Worm (Caenorhabditis elegans) whole organism, late embryonic: ENCODE measurements around the gene F08F8.6.

ENCODE experiments used
- F13H6.1 ChIP-seq: sonication (generic microtip); optimal IDR thresholded peaks from 2 replicates; lab custom pipeline; 2016; ENCODE audit warnings: missing genetic modification characterization, missing compliant biosample characterization
- ahr-1 ChIP-seq: sonication (generic microtip); optimal IDR thresholded peaks from 2 replicates; lab custom pipeline; 2016; ENCODE audit warnings: missing genetic modification characterization, missing compliant biosample characterization
- ama-1 ChIP-seq: fragments of 150-350 bp; optimal IDR thresholded peaks from 2 replicates; lab custom pipeline; 2014
- ceh-14 ChIP-seq: sonication (generic microtip); optimal IDR thresholded peaks from 2 replicates; lab custom pipeline; 2016; ENCODE audit warnings: missing genotype, missing genetic modification characterization, missing compliant biosample characterization
- ceh-18 ChIP-seq: sonication (generic microtip); optimal IDR thresholded peaks from 2 replicates; lab custom pipeline; 2016; ENCODE audit warnings: missing genetic modification characterization, missing compliant biosample characterization
- ceh-2 ChIP-seq: sonication (generic microtip); optimal IDR thresholded peaks from 2 replicates; lab custom pipeline; 2016; ENCODE audit warnings: missing genotype, missing genetic modification characterization, missing compliant biosample characterization
- ceh-30 ChIP-seq: fragments of 150-350 bp; optimal IDR thresholded peaks from 2 replicates; lab custom pipeline; 2014; ENCODE audit warnings: missing biosample characterization, missing genetic modification characterization
- ceh-31 ChIP-seq: sonication (generic microtip); optimal IDR thresholded peaks from 2 replicates; lab custom pipeline; 2016; ENCODE audit warnings: missing genetic modification characterization, missing compliant biosample characterization
- ceh-9 ChIP-seq: sonication (generic microtip); optimal IDR thresholded peaks from 2 replicates; lab custom pipeline; 2016; ENCODE audit warnings: mild to moderate bottlenecking, missing genetic modification characterization, inconsistent platforms, missing compliant biosample characterization
- elt-2 ChIP-seq: sonication (generic microtip); optimal IDR thresholded peaks from 2 replicates; lab custom pipeline; 2016; ENCODE audit warnings: missing genetic modification reagents, missing genetic modification characterization, missing compliant biosample characterization
- elt-4 ChIP-seq: sonication (generic microtip); optimal IDR thresholded peaks from 2 replicates; lab custom pipeline; 2016; ENCODE audit warnings: missing genetic modification characterization, missing compliant biosample characterization
- ets-4 ChIP-seq: sonication (generic microtip); optimal IDR thresholded peaks from 2 replicates; lab custom pipeline; 2016; ENCODE audit warnings: missing genetic modification characterization, missing compliant biosample characterization
- eyg-1 ChIP-seq: sonication (generic microtip); optimal IDR thresholded peaks from 2 replicates; lab custom pipeline; 2016; ENCODE audit warnings: missing genotype, missing genetic modification characterization, missing compliant biosample characterization
- lin-11 ChIP-seq: fragments of 200-800 bp; sonication (Bioruptor generic); optimal IDR thresholded peaks from 2 replicates; lab custom pipeline; 2018; ENCODE audit warnings: mild to moderate bottlenecking, missing genetic modification characterization, missing compliant biosample characterization
- nfya-1 ChIP-seq: sonication (generic microtip); optimal IDR thresholded peaks from 2 replicates; lab custom pipeline; 2017; ENCODE audit warnings: missing genetic modification characterization, mild to moderate bottlenecking, missing compliant biosample characterization, antibody characterized with exemption, moderate library complexity
- npax-4 ChIP-seq: sonication (generic microtip); optimal IDR thresholded peaks from 2 replicates; lab custom pipeline; 2016; ENCODE audit warnings: missing genetic modification characterization, missing compliant biosample characterization
- odd-2 ChIP-seq: sonication (generic microtip); optimal IDR thresholded peaks from 2 replicates; lab custom pipeline; 2017; ENCODE audit warnings: antibody characterized with exemption, mild to moderate bottlenecking, missing genetic modification characterization, missing compliant biosample characterization
- pag-3 ChIP-seq: sonication (generic microtip); optimal IDR thresholded peaks from 2 replicates; lab custom pipeline; 2016; ENCODE audit warnings: missing compliant biosample characterization, missing genetic modification characterization, borderline replicate concordance
- pat-9 ChIP-seq: fragments of 200-800 bp; sonication (Bioruptor generic); optimal IDR thresholded peaks from 2 replicates; lab custom pipeline; 2018; ENCODE audit warnings: mild to moderate bottlenecking, missing genetic modification characterization, moderate library complexity, missing compliant biosample characterization
- pha-2 ChIP-seq: sonication (generic microtip); optimal IDR thresholded peaks from 2 replicates; lab custom pipeline; 2017; ENCODE audit warnings: mild to moderate bottlenecking, missing genetic modification characterization, missing compliant biosample characterization
- pha-4 ChIP-seq: fragments of 150-350 bp; optimal IDR thresholded peaks from 2 replicates; lab custom pipeline; 2018; ENCODE audit warnings: missing biosample characterization, missing genetic modification reagents, missing genetic modification characterization
- pqm-1 ChIP-seq: sonication (generic microtip); optimal IDR thresholded peaks from 2 replicates; lab custom pipeline; 2016; ENCODE audit warnings: missing genetic modification characterization, missing compliant biosample characterization
- pros-1 ChIP-seq: fragments of 150-350 bp; optimal IDR thresholded peaks from 2 replicates; lab custom pipeline; 2014; ENCODE audit warnings: missing biosample characterization, missing genetic modification reagents, missing genetic modification characterization
- ref-2 ChIP-seq: sonication (generic microtip); optimal IDR thresholded peaks from 2 replicates; lab custom pipeline; 2016; ENCODE audit warnings: missing genetic modification characterization, missing compliant biosample characterization
- sdc-2 ChIP-seq: sonication (generic microtip); optimal IDR thresholded peaks from 2 replicates; lab custom pipeline; 2016; ENCODE audit warnings: missing genotype, missing genetic modification characterization, missing compliant biosample characterization
- sox-4 ChIP-seq: sonication (generic microtip); optimal IDR thresholded peaks from 2 replicates; lab custom pipeline; 2017; ENCODE audit warnings: mild to moderate bottlenecking, missing genetic modification characterization, inconsistent platforms, missing compliant biosample characterization
- tbx-7 ChIP-seq: sonication (generic microtip); optimal IDR thresholded peaks from 2 replicates; lab custom pipeline; 2016; ENCODE audit warnings: missing genotype, missing genetic modification characterization, missing compliant biosample characterization
- unc-3 ChIP-seq, 2 experiments: fragments of 200-800 bp in 1 of 2; sonication (Bioruptor generic) in 1 of 2; sonication (generic microtip) in 1 of 2; conservative IDR thresholded peaks in 1 of 2; optimal IDR thresholded peaks in 1 of 2; 2 replicates each; pipeline versions ENCODE4 v1.3.6 to Lab custom; 2016 to 2022; ENCODE audit warnings: missing compliant biosample characterization in 2 of 2, missing genetic modification characterization in 2 of 2, missing genetic modification reagents in 1 of 2
- unc-42 ChIP-seq: sonication (generic microtip); optimal IDR thresholded peaks from 2 replicates; lab custom pipeline; 2016; ENCODE audit warnings: missing genotype, missing genetic modification characterization, missing compliant biosample characterization
- unc-86 ChIP-seq: sonication (generic microtip); optimal IDR thresholded peaks from 2 replicates; lab custom pipeline; 2016; ENCODE audit warnings: missing genetic modification characterization, missing compliant biosample characterization

Gene F08F8.6

DNA sequence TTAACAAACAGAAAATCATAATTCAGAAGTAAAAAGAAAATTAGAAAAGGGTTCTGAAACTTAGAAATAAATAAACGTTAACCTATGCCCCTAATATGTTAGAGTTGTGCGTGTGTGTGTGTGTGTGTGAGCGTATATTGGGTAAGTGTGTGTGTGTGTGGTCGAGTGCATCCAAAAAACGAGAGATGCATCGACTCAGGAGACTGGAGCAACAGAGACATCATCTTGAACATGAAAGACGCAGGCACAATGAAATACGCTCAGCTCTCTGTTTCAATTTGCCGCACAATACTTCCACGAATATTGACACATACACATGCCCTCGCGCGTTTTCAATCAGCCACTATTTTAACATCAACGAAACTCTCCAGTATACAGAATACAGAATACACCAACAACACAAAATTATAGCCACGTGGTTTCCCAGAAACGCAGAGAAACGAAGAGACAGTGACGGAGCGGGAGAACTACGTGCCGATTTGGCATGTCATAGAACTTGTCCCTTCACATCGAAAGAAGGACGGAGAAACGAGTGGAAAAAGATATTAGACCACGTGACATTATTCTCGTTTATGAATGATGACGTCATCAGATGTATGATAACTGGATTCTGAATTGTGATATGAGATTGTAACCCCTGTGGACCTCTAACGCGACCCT, 32.8 kb downstream of the F08F8.6 start (continued):
- no peak for TF ChIP-seq elt-4

DNA sequence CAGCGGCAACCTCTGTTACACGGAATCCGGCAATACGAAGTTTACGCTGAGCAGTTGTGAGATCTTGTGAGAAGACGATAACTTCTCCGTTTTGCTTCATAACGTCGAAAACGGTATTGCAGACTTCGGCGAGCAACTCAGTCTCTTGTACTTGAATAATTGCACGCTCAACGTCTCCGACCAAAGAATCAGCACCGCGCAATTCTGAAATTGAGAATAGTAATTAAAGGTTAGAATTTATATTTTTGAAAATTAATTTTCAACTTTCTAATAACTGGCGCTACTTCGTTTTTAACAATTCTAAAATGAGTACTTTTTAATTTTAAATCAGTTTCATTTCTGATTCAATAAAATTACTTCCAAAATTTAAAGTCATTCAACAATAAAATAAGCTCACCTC, 35.0 kb downstream of the F08F8.6 start:
- TF ChIP-seq pat-9 (tag; lab: Kevin White, UChicago) = no peak
- TF ChIP-seq pha-4 (tag; lab: Kevin White, UChicago) = no peak
- no peak for TF ChIP-seq pag-3 (tag; lab: Kevin White, UChicago)
- TF ChIP-seq unc-42 = no peak
- TF ChIP-seq elt-2 (tag; lab: Kevin White, UChicago) = no peak
- no peak for TF ChIP-seq unc-86 (tag; lab: Kevin White, UChicago)
- TF ChIP-seq F13H6.1 (tag; lab: Kevin White, UChicago) = no peak
- TF ChIP-seq lin-11 (tag; lab: Kevin White, UChicago) = no peak
- TF ChIP-seq ceh-14 (tag; lab: Kevin White, UChicago) = no peak

DNA sequence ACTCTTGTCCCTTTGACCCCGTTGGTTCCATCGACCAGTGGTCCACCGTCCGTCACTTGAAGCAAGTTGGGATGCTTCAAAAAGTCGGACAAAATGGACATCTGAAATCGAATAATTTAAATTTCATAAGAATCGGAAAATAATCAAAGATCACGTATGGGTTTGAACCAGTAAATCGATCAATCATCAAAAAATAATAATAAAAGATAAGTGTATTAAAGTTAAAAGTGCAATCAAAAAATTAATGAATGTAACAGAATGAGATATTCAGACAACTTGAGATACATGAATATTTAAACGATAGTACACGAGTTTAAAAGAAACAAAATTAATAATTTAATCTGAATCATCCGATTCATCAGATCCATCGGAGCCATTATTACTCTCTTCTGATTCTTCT, 35.5 kb downstream of the F08F8.6 start, which contains the start of gene T20B12.7:
T20B12.7 (minus strand) TSS at position 101 of the 400 bp plus-strand sequence.
- no peak for TF ChIP-seq sox-4 (tag; lab: Kevin White, UChicago)
- no peak for TF ChIP-seq pha-4 (tag; lab: Kevin White, UChicago)
- TF ChIP-seq pat-9 (tag; lab: Kevin White, UChicago) = no peak
- no peak for TF ChIP-seq ref-2 (tag; lab: Kevin White, UChicago)
- TF ChIP-seq ceh-18 (tag; lab: Kevin White, UChicago) = no peak
- TF ChIP-seq unc-42 = no peak
- no peak for TF ChIP-seq odd-2
- TF ChIP-seq pag-3 (tag; lab: Kevin White, UChicago) = no peak
- TF ChIP-seq ceh-30 = no peak
- no peak for TF ChIP-seq pha-2 (tag; lab: Kevin White, UChicago)

DNA sequence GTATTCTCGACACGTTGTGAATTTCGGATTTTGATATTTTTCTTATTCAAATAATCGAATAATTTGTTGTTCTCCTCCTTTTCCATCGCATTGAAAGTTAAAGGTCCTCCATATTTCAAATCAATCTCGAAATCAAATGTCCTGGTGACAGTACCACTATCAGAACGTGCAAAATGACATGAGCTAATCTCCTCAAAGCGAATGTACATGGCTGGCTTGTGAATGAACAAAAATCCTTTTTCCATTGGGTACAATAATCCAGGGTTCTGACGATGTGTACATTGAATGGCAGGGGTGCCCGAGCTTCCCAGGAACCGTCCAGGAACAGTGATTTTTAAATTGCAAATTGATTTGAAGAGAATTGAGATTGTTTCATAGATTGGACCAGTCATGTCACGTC, 36.6 kb downstream of the F08F8.6 start:
- TF ChIP-seq pag-3 (tag; lab: Kevin White, UChicago) = no peak
- no peak for TF ChIP-seq ahr-1 (tag; lab: Kevin White, UChicago)
- no peak for TF ChIP-seq ceh-9
- TF ChIP-seq pros-1 (tag; lab: Kevin White, UChicago) = no peak
- TF ChIP-seq ceh-14 (tag; lab: Kevin White, UChicago) = no peak
- no peak for TF ChIP-seq nfya-1
- TF ChIP-seq ceh-2 (tag; lab: Kevin White, UChicago) = no peak
- TF ChIP-seq npax-4 (tag; lab: Kevin White, UChicago) = no peak
- no peak for TF ChIP-seq eyg-1 (tag; lab: Kevin White, UChicago)

DNA sequence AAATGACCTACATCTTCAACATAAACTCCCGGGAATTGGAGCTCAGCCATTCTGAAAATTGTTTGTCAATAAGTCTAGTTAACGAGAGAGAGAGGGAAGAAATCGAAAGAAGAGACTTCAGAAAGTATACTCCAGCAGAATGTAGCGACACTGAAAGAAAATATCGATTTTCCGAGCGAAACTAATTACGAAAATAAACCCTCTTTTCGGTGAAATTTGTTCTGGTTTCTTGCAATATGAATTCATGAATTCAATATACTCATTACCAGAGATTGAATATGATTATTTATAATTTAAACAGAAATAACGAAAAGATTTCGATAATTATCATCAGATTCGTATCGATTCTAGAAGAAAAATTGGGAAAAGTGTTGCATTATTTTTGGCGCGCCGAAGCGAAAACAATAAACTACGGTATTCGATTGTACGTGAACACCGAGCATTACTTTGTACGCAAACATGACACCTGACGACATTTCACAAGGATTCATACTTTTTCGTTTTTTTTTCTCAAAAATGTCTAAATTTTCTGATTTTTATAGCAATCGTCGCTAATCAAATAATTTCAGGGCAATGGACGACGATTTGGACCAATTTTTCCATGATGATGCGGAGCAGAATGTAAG, 38.2 kb downstream of the F08F8.6 start, which contains the start of the genes hmg-4 and T20B12.3:
hmg-4 (minus strand) TSS at position 51 of the 626 bp plus-strand sequence.
T20B12.3 (plus strand) TSS at position 570 of the 626 bp plus-strand sequence.
- TF ChIP-seq ceh-31 (tag; lab: Kevin White, UChicago) = peak; percentile 38
- peak; percentile 16 for TF ChIP-seq unc-42
- peak; percentile 44 for TF ChIP-seq nfya-1
- TF ChIP-seq F13H6.1 (tag; lab: Kevin White, UChicago) = no peak

DNA sequence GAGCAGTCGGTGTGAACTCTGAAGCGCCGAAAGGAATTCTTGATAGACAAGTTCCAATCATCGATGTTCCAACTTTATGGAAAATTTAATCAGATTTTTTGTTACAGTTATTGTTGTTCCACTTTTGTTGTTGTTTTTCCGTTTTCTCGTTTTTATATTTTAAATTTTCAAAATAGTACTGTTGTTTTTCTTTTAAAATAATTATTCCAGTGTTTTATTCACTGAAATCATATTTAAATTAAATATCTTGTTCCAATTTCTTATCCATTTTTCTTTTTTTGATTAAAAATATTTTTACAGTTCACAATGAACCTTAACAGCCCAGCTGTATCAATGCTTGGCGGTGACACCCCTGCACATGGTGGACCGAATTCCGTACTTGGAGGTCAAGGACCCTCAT, 40.2 kb downstream of the F08F8.6 start, which contains the start of gene tbp-1:
tbp-1 (plus strand) TSS at position 301 of the 400 bp plus-strand sequence.
- TF ChIP-seq ets-4 (tag; lab: Kevin White, UChicago) = no peak
- no peak for TF ChIP-seq ama-1 (lab: Kevin White, UChicago)
- no peak for TF ChIP-seq elt-4
- no peak for TF ChIP-seq pha-2 (tag; lab: Kevin White, UChicago)
- TF ChIP-seq sdc-2 (tag; lab: Kevin White, UChicago) = no peak
- TF ChIP-seq pqm-1 (tag; lab: Kevin White, UChicago) = no peak
- TF ChIP-seq pag-3 (tag; lab: Kevin White, UChicago) = no peak
- no peak for TF ChIP-seq unc-3 (GFP tag; conservative IDR thresholded peaks at IDR 0.05; lab: Robert Waterston, UW)
- no peak for TF ChIP-seq unc-3 (tag; optimal IDR thresholded peaks at IDR 0.05; lab: Kevin White, UChicago)
- TF ChIP-seq ahr-1 (tag; lab: Kevin White, UChicago) = no peak
- TF ChIP-seq tbx-7 (tag; lab: Kevin White, UChicago) = no peak
